Worm (Caenorhabditis elegans) whole organism, L2 larva: ENCODE data around the gene F28H7.2.

Source experiments
- R02D3.7 ChIP-seq: fragments of 150-350 bp; optimal IDR thresholded peaks from 2 replicates; lab custom pipeline; 2014; ENCODE audit warnings: missing biosample characterization, missing genetic modification characterization
- blmp-1 ChIP-seq: sonication (generic microtip); optimal IDR thresholded peaks from 2 replicates; lab custom pipeline; 2017; ENCODE audit warnings: missing genetic modification characterization, mild to moderate bottlenecking, missing compliant biosample characterization, antibody characterized with exemption, moderate library complexity; ENCODE audit not compliant: insufficient read depth
- ceh-16 ChIP-seq: fragments of 150-350 bp; optimal IDR thresholded peaks from 2 replicates; lab custom pipeline; 2014; ENCODE audit warnings: missing biosample characterization, missing genetic modification characterization
- ceh-82 ChIP-seq: fragments of 150-350 bp; optimal IDR thresholded peaks from 2 replicates; lab custom pipeline; 2014; ENCODE audit warnings: missing biosample characterization, missing genetic modification characterization
- crh-2 ChIP-seq: sonication (generic microtip); optimal IDR thresholded peaks from 2 replicates; lab custom pipeline; 2017; ENCODE audit warnings: missing biosample characterization, missing genetic modification characterization
- egl-27 ChIP-seq: sonication (generic microtip); optimal IDR thresholded peaks from 3 replicates; lab custom pipeline; 2017; ENCODE audit warnings: missing biosample characterization, missing genetic modification reagents, missing genetic modification characterization
- elt-3 ChIP-seq: sonication (generic microtip); optimal IDR thresholded peaks from 2 replicates; lab custom pipeline; 2017; ENCODE audit warnings: missing biosample characterization, missing genetic modification characterization
- lin-11 ChIP-seq: fragments of 150-350 bp; sonication (generic microtip); optimal IDR thresholded peaks from 2 replicates; lab custom pipeline; 2014; ENCODE audit warnings: missing biosample characterization, missing genetic modification characterization, inconsistent platforms, mixed read lengths
- lin-13 ChIP-seq: fragments of 150-350 bp; optimal IDR thresholded peaks from 2 replicates; lab custom pipeline; 2014; ENCODE audit warnings: missing biosample characterization, missing genetic modification reagents, missing genetic modification characterization
- mab-5 ChIP-seq: fragments of 150-350 bp; optimal IDR thresholded peaks from 2 replicates; lab custom pipeline; 2014; ENCODE audit warnings: missing biosample characterization, missing genetic modification characterization
- nhr-10 ChIP-seq: sonication (generic microtip); optimal IDR thresholded peaks from 2 replicates; lab custom pipeline; 2017; ENCODE audit warnings: missing biosample characterization, missing genetic modification characterization
- nhr-129 ChIP-seq: fragments of 150-350 bp; optimal IDR thresholded peaks from 2 replicates; lab custom pipeline; 2014; ENCODE audit warnings: missing biosample characterization, missing genetic modification characterization
- nhr-23 ChIP-seq: fragments of 150-350 bp; optimal IDR thresholded peaks from 2 replicates; lab custom pipeline; 2014; ENCODE audit warnings: missing biosample characterization, missing genetic modification reagents, missing genetic modification characterization
- nhr-25 ChIP-seq: fragments of 150-350 bp; sonication (generic microtip); optimal IDR thresholded peaks from 3 replicates; lab custom pipeline; 2014; ENCODE audit warnings: missing biosample characterization, missing genetic modification characterization
- nhr-6 ChIP-seq: fragments of 150-350 bp; optimal IDR thresholded peaks from 2 replicates; lab custom pipeline; 2014; ENCODE audit warnings: missing biosample characterization, missing genetic modification characterization
- peb-1 ChIP-seq: fragments of 150-350 bp; optimal IDR thresholded peaks from 2 replicates; lab custom pipeline; 2014; ENCODE audit warnings: missing biosample characterization, missing genetic modification characterization
- skn-1 ChIP-seq: sonication (generic microtip); optimal IDR thresholded peaks from 2 replicates; lab custom pipeline; 2017; ENCODE audit warnings: missing biosample characterization, missing genetic modification characterization
- sma-3 ChIP-seq: sonication (generic microtip); optimal IDR thresholded peaks from 2 replicates; lab custom pipeline; 2016; ENCODE audit warnings: missing genetic modification reagents, missing genetic modification characterization, missing compliant biosample characterization
- unc-55 ChIP-seq: fragments of 150-350 bp; sonication (generic microtip); optimal IDR thresholded peaks from 3 replicates; lab custom pipeline; 2014; ENCODE audit warnings: missing biosample characterization, missing genetic modification reagents, missing genetic modification characterization
- ztf-1 ChIP-seq: fragments of 200-800 bp; sonication (Bioruptor generic); conservative IDR thresholded peaks from 2 replicates; pipeline ENCODE4 v1.3.6; 2022; ENCODE audit warnings: missing genetic modification characterization, missing compliant biosample characterization
- ztf-11 ChIP-seq: sonication (generic microtip); optimal IDR thresholded peaks from 2 replicates; lab custom pipeline; 2017; ENCODE audit warnings: missing biosample characterization, missing genetic modification characterization
- ztf-4 ChIP-seq: fragments of 150-350 bp; optimal IDR thresholded peaks from 2 replicates; lab custom pipeline; 2014; ENCODE audit warnings: missing biosample characterization, missing genetic modification characterization

Gene F28H7.2

ce11 chrV:10793498-10793897 lies 45.8 kb downstream of the F28H7.2 start, which contains the start of gene ule-3:
Gene ule-3 (plus strand): TSS chrV:10793798.
- TF ChIP-seq mab-5 = no peak
- no peak for TF ChIP-seq ztf-11 (tag; lab: Kevin White, UChicago)
- no peak for TF ChIP-seq blmp-1 (tag; lab: Kevin White, UChicago)
- TF ChIP-seq egl-27 = no peak

DNA sequence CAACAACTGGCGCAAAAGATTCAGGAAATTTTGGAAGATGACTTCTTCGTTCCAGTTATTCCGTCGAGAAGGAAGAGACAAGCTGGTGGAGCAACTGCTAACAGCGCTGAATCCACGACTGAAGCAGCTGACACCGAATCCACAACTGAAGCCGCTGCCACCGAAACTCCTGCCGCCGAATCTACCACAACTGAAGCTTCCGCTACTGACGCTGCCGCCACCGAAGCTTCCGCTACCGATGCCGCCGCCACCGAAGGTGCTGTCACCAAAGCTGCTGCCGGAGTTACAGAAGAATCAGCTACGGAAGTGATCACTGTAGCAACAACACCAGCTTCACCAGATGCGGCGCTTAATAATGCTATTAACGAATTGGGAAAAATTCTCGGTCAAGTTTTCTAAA lies 46.8 kb downstream of the F28H7.2 start:
- no peak for TF ChIP-seq lin-13
- TF ChIP-seq mab-5 = no peak
- TF ChIP-seq skn-1 (tag; lab: Kevin White, UChicago) = no peak
- TF ChIP-seq R02D3.7 = no peak
- TF ChIP-seq, all 48 proteins: peak for 0

DNA sequence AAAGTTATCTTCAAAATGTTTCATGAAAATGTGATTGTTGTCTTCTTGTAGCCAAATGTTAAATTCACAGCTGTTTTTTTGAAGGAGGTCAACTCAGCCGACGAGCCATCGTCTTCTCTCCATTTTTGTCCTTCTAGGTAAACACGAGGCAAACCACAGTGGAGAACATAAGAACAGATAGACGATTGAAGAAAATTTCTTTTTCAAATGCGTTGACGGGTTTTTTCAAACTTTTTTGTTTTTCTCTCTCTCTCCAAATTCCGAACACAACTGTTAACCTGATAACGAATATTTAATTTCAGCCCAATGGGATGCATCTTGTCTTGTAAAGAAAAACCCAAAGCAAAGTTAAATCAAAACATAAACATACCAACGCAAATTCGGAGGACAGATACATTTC lies 47.8 kb downstream of the F28H7.2 start, which contains the start of gene D1054.19:
Gene D1054.19 (plus strand): TSS at position 301 of the 400 bp plus-strand sequence.
- TF ChIP-seq nhr-6 (tag; lab: Kevin White, UChicago) = no peak
- TF ChIP-seq sma-3 (GFP tag; lab: Kevin White, UChicago) = no peak
- no peak for TF ChIP-seq ceh-82
- TF ChIP-seq ztf-4 (tag; lab: Kevin White, UChicago) = no peak
- TF ChIP-seq ztf-1 (GFP tag; lab: Robert Waterston, UW) = no peak
- no peak for TF ChIP-seq peb-1 (tag; lab: Kevin White, UChicago)
- no peak for TF ChIP-seq R02D3.7
- no peak for TF ChIP-seq nhr-10
- TF ChIP-seq nhr-23 = no peak
- no peak for TF ChIP-seq lin-11
- TF ChIP-seq crh-2 = no peak
- TF ChIP-seq nhr-129 (tag; lab: Kevin White, UChicago) = no peak

DNA sequence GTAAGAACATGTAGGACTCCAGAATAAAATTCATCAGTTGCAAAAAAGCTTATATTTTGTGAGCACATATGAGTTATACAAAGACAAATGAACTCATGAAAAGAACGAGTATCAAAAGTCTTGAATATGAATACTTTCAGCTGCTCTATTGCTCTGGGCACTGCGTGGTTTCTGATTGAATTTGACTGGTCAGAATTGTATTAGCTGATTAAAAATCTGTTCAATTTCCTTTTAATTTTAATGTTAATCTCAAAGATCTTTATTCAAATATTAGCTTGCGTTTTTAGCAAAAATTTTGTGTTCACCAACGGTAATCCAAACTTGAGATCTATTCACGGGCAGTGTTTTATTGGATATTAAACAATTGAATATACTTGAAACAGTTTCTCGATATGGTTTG lies 50.4 kb downstream of the F28H7.2 start, which contains the start of gene srh-184:
Gene srh-184 (minus strand): TSS at position 101 of the 400 bp plus-strand sequence.
- TF ChIP-seq ceh-16 (tag; lab: Kevin White, UChicago) (no peak), crh-2 (no peak), ztf-11 (tag; lab: Kevin White, UChicago) (no peak), lin-13 (no peak), elt-3 (tag; lab: Kevin White, UChicago) (no peak), lin-11 (no peak), nhr-25 (no peak), unc-55 (GFP tag; lab: Kevin White, UChicago) (no peak), peb-1 (tag; lab: Kevin White, UChicago) (no peak)
- TF ChIP-seq, all 48 proteins: peak for 0
